Worm (Caenorhabditis elegans): Measurements from ENCODE around the gene rpb-9.
A peak's percentile ranks its signal among the peaks of the same experiment; 100 is the strongest.

The rpb-9 gene

ce11 chrV:8012032-8012431 is at the start of gene rpb-9:
Gene rpb-9, minus strand, starts transcription at chrV:8012345.
- TF ChIP-seq irx-1 (tag; optimal IDR thresholded peaks at IDR 0.05): no peak
- no peak for TF ChIP-seq efl-1 (optimal IDR thresholded peaks at IDR 0.05)
- peak in 1 of 2 experiments; percentile 36 for TF ChIP-seq efl-1 (GFP tag; optimal IDR thresholded peaks at IDR 0.05 in 1 of 2)

DNA sequence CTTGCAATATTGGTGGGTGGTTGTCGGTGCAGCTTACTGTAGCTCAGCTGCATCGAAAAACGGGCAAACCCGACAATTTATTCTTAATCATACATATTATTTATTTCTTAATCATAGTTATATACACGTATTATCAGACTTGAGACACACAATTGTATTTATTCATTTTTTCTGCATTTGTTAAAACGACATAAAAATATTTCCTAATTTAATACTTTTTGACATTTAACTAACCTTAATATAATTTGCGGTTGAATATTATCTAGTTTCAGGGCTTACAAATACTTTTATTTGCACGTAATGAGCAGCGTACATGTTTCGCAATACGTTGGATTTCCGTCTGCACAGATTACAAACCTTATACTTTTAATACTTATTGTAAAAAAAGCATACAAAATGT is 46.2 kb upstream of the rpb-9 start, which contains the start of gene str-138:
Gene str-138 (plus strand): TSS at position 301 of the 400 bp plus-strand sequence.
- TF ChIP-seq C04F5.9 (tag; optimal IDR thresholded peaks at IDR 0.05) (no peak), snpc-4 (tag; optimal IDR thresholded peaks at IDR 0.05) (no peak), nhr-77 (tag; optimal IDR thresholded peaks at IDR 0.05) (no peak), fos-1 (tag; optimal IDR thresholded peaks at IDR 0.05) (no peak), nhr-237 (tag; optimal IDR thresholded peaks at IDR 0.05) (no peak), pag-3 (tag; optimal IDR thresholded peaks at IDR 0.05; ENCODE audit: borderline replicate concordance, insufficient read depth) (no peak), efl-1 (optimal IDR thresholded peaks at IDR 0.05) (no peak), efl-1 (GFP tag; optimal IDR thresholded peaks at IDR 0.05 in 1 of 2) (no peak), skn-1 (tag; optimal IDR thresholded peaks at IDR 0.05) (no peak), nhr-19 (GFP tag; conservative IDR thresholded peaks at IDR 0.05) (no peak), pax-3 (tag; optimal IDR thresholded peaks at IDR 0.05) (no peak), nhr-71 (tag; optimal IDR thresholded peaks at IDR 0.05) (no peak), nhr-90 (tag; optimal IDR thresholded peaks at IDR 0.05; ENCODE audit: poor library complexity) (no peak), ets-5 (GFP tag; IDR thresholded peaks at IDR 0.05) (no peak), nhr-76 (tag; optimal IDR thresholded peaks at IDR 0.05) (no peak), nhr-20 (tag; optimal IDR thresholded peaks at IDR 0.05) (no peak), aly-2 (tag; optimal IDR thresholded peaks at IDR 0.05) (no peak), lin-39 (tag; optimal IDR thresholded peaks at IDR 0.05) (no peak), unc-86 (tag; optimal IDR thresholded peaks at IDR 0.05) (no peak), unc-130 (tag; optimal IDR thresholded peaks at IDR 0.05) (no peak)

DNA sequence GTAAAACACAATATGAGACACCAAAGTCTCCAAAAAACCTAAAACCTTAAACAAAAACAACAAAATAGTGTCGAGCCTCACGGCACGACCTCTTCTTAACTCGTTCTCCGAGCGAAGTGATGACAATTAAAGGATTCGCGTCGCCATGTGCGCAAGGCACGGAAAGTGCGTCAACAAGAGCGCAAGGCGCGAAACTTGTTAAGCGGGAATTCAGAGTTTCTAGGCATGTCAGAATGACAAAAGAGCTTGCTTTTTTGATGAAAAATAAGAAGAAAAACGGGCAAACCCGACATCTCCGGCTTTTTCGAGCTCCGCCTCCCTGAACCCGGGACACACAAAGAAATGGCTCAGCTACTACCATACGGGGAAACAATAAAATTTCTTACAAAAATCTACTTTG is 45.6 kb upstream of the rpb-9 start:
- 0 out of 2 replicates have a peak, but pooled peaks have one; percentile 14 for TF ChIP-seq grh-1 (GFP tag; IDR thresholded peaks at IDR 0.05)

DNA sequence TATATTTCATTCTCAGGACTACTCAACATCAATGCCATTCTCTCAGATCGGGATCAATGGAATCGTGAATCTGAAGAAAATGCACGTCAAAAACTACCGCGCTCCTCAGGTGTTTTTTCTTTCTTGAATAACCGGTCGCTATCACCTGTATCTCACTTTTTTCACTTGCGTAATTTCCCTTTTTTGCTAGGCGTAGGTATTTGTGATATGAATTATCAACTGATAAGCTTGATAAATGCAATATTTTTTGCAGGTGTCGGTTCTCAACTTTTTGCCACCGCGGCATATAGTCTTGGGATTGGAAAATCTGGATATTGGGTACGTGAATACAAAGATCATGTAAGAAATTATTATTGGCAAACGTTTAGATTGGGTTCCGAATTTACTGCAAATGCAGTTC is 43.0 kb upstream of the rpb-9 start:
- TF ChIP-seq blmp-1 (tag; optimal IDR thresholded peaks at IDR 0.05) (peak; percentile 79), lsy-2 (tag; optimal IDR thresholded peaks at IDR 0.05) (no peak)

ce11 chrV:8054130-8054529 is 42.0 kb upstream of the rpb-9 start, which contains the start of gene ZC513.2:
Gene ZC513.2, plus strand, starts transcription at chrV:8054430.
- TF ChIP-seq egl-13 (tag; optimal IDR thresholded peaks at IDR 0.05) (no peak), mef-2 (tag; optimal IDR thresholded peaks at IDR 0.05) (no peak), blmp-1 (tag; optimal IDR thresholded peaks at IDR 0.05) (peak; percentile 16), swsn-7 (tag; optimal IDR thresholded peaks at IDR 0.05) (no peak), unc-62 (GFP tag; optimal IDR thresholded peaks at IDR 0.05) (no peak), grh-1 (GFP tag; IDR thresholded peaks at IDR 0.05) (no peak), jun-1 (tag; optimal IDR thresholded peaks at IDR 0.05) (no peak), pqm-1 (tag; optimal IDR thresholded peaks at IDR 0.05) (no peak), sptf-1 (tag; optimal IDR thresholded peaks at IDR 0.05) (no peak), nhr-85 (tag) (peak; percentile 9), snu-23 (GFP tag; optimal IDR thresholded peaks at IDR 0.05) (no peak), pax-3 (tag; optimal IDR thresholded peaks at IDR 0.05) (no peak)

- TF ChIP-seq fkh-4 (tag; optimal IDR thresholded peaks at IDR 0.05; ENCODE audit: borderline replicate concordance) (no peak), unc-62 (GFP tag; optimal IDR thresholded peaks at IDR 0.05) (no peak), ceh-8 (GFP tag; optimal IDR thresholded peaks at IDR 0.05) (no peak), efl-1 (optimal IDR thresholded peaks at IDR 0.05) (no peak), efl-1 (GFP tag; optimal IDR thresholded peaks at IDR 0.05 in 1 of 2) (no peak), dpl-1 (GFP tag; optimal IDR thresholded peaks at IDR 0.05) (no peak), mab-9 (GFP tag; IDR thresholded peaks at IDR 0.05) (no peak), efl-3 (GFP tag; optimal IDR thresholded peaks at IDR 0.05) (no peak), nhr-237 (tag; optimal IDR thresholded peaks at IDR 0.05) (no peak), lsy-2 (tag; optimal IDR thresholded peaks at IDR 0.05) (no peak), ceh-82 (tag; optimal IDR thresholded peaks at IDR 0.05) (no peak), aly-2 (tag; optimal IDR thresholded peaks at IDR 0.05) (no peak), snu-23 (GFP tag; optimal IDR thresholded peaks at IDR 0.05) (no peak), aha-1 (tag; optimal IDR thresholded peaks at IDR 0.05) (no peak), ceh-90 (tag; optimal IDR thresholded peaks at IDR 0.05) (no peak), nhr-90 (tag; optimal IDR thresholded peaks at IDR 0.05; ENCODE audit: poor library complexity) (no peak), zag-1 (tag; optimal IDR thresholded peaks at IDR 0.05) (no peak), lin-39 (tag; optimal IDR thresholded peaks at IDR 0.05) (no peak), ces-1 (GFP tag; optimal IDR thresholded peaks at IDR 0.05) (no peak), nhr-84 (tag; optimal IDR thresholded peaks at IDR 0.05) (no peak), nhr-77 (tag; optimal IDR thresholded peaks at IDR 0.05) (no peak)
Observed at ce11 chrV:8051851-8052250, 39.7 kb upstream of the rpb-9 start, which contains the start of gene sth-1. Gene sth-1, plus strand, starts transcription at chrV:8052151.

Data from whole organism, L1 larva.